Fruit fly (Drosophila melanogaster): Measurements from ENCODE around the gene ppan.

The ppan gene

DNA sequence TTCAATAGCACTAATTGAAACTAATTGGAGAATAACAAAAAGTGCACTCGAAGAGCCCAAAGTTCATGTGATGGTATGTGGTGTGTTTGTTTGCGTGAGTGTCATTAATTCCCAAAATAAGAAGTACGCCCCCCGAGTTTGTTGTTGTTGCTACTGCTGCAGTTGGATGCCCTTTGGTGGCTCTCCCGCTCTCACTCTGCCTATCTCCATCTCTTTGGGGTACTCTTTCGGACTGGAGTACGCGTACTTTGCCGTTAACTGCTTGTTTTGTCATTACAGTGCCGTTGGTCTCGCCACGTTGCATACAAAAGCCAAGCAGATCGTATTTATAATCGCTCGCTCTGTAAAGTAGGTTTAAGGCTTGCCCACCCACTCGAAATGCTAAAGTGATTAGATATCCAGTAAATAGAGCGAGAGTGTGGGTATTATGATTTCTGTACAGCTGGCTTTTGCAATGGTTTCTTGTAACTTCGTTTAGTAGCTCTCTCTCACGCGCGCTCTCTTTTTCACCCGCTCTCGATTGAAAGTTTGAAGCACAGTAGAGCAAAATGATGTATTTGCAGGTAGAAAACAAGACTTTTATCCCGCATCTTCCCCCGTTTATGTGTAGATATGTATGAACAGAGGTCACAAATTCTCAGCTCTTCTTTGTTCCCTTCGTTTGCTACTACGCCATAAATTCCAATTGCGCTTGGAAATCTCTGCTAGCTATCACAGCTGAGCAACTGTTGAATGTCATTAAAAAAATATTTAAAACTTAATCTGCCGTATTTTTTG lies 3.9 kb upstream of the ppan start:
- TF ChIP-seq dsf (GFP tag; optimal IDR thresholded peaks at IDR 0.05; ENCODE audit: borderline replicate concordance) (no peak), sage (GFP tag; optimal IDR thresholded peaks at IDR 0.05) (peak; percentile 61), psq (GFP tag; optimal IDR thresholded peaks at IDR 0.05) (peak; percentile 1), dl (GFP tag; optimal IDR thresholded peaks at IDR 0.05; ENCODE audit: insufficient read depth in 1 of 2, partially characterized antibody in 2 of 2) (peak; percentile 51 to 52), rgr (GFP tag; optimal IDR thresholded peaks at IDR 0.05) (peak; percentile 47), foxo (GFP tag; optimal IDR thresholded peaks at IDR 0.05) (peak in 1 of 2 experiments; percentile 19), Dfd (GFP tag; optimal IDR thresholded peaks at IDR 0.05) (no peak), Hr78 (GFP tag; optimal IDR thresholded peaks at IDR 0.05) (no peak), woc (GFP tag; optimal IDR thresholded peaks at IDR 0.05) (peak; percentile 42), CG32264 (GFP tag; optimal IDR thresholded peaks at IDR 0.05) (peak; percentile 22), HLH106 (tag; optimal IDR thresholded peaks at IDR 0.05) (peak; percentile 55), Hr83 (GFP tag; optimal IDR thresholded peaks at IDR 0.05; ENCODE audit: poor library complexity, severe bottlenecking) (no peak), Abd-B (GFP tag; optimal IDR thresholded peaks at IDR 0.05) (no peak), h (GFP tag; optimal IDR thresholded peaks at IDR 0.05) (peak; percentile 51), Hnf4 (GFP tag; optimal IDR thresholded peaks at IDR 0.05) (peak; percentile 19), fru (GFP tag; optimal IDR thresholded peaks at IDR 0.05) (peak; percentile 25), OdsH (GFP tag; optimal IDR thresholded peaks at IDR 0.05) (peak; percentile 59), ey (GFP tag; optimal IDR thresholded peaks at IDR 0.05) (peak; percentile 36), Dif (GFP tag; optimal IDR thresholded peaks at IDR 0.05; ENCODE audit: partially characterized antibody) (peak; percentile 54), br (GFP tag; optimal IDR thresholded peaks at IDR 0.05) (peak; percentile 23), brk (GFP tag; optimal IDR thresholded peaks at IDR 0.05) (no peak), CG9705 (GFP tag; optimal IDR thresholded peaks at IDR 0.05) (no peak), Rel (GFP tag; optimal IDR thresholded peaks at IDR 0.05) (no peak), Rel (tag; optimal IDR thresholded peaks at IDR 0.05) (peak; percentile 12), tai (GFP tag; optimal IDR thresholded peaks at IDR 0.05) (no peak), Sp1 (GFP tag; optimal IDR thresholded peaks at IDR 0.05) (peak; percentile 41)

DNA sequence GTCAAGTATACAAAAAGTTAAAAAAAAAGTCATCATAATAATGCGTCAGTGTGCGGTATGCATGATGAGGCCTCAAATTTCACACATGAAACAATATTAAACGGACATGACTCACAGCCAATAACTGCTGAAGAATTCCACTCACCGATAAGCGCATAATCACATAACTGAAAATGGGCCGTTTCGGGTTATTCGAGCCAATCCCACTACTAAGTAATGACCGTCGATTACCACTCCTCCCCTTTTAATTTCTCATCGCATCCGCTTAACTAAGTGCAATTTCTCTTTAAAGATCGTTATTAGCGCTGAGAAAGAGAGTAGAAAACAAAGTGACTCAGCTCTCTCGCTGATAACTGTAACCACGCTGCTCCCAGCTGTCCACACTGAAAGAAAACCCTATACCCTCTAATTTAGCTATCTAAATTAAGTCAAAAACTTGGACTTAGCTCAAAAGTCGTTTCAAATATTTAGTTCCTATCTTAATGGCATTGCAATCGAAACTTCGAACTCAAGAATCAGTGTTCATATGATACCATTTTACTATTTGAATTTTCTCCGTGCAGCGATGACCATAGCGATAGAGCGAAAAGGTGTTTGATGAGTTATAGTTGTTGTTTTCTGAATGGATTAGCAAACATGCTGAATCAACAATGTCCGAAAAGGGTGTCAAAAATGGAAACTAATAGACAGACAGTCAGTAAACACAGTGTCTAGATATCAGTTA lies 3.1 kb upstream of the ppan start:
- TF ChIP-seq HLH106 (tag; optimal IDR thresholded peaks at IDR 0.05) (peak; percentile 11), sv (GFP tag; optimal IDR thresholded peaks at IDR 0.05) (peak; percentile 84), OdsH (GFP tag; optimal IDR thresholded peaks at IDR 0.05) (peak; percentile 39), ey (GFP tag; optimal IDR thresholded peaks at IDR 0.05) (peak; percentile 74), rgr (GFP tag; optimal IDR thresholded peaks at IDR 0.05) (peak; percentile 77), foxo (GFP tag; optimal IDR thresholded peaks at IDR 0.05) (peak in 1 of 2 experiments; percentile 75), jim (GFP tag; optimal IDR thresholded peaks at IDR 0.05) (no peak), lola (GFP tag; optimal IDR thresholded peaks at IDR 0.05) (no peak), Mio (GFP tag; optimal IDR thresholded peaks at IDR 0.05) (no peak), CG9705 (GFP tag; optimal IDR thresholded peaks at IDR 0.05) (no peak), Hr83 (GFP tag; optimal IDR thresholded peaks at IDR 0.05; ENCODE audit: poor library complexity, severe bottlenecking) (peak; percentile 58), CG32264 (GFP tag; optimal IDR thresholded peaks at IDR 0.05) (peak; percentile 61), GATAd (GFP tag; optimal IDR thresholded peaks at IDR 0.05) (no peak), dl (GFP tag; optimal IDR thresholded peaks at IDR 0.05; ENCODE audit: insufficient read depth in 1 of 2, partially characterized antibody in 2 of 2) (peak; percentile 42 to 50), Sp1 (GFP tag; optimal IDR thresholded peaks at IDR 0.05) (peak; percentile 34), Rel (GFP tag; optimal IDR thresholded peaks at IDR 0.05) (no peak), Rel (tag; optimal IDR thresholded peaks at IDR 0.05) (no peak), Jra (GFP tag; optimal IDR thresholded peaks at IDR 0.05) (peak; percentile 58), usp (GFP tag; optimal IDR thresholded peaks at IDR 0.05) (no peak), fru (GFP tag; optimal IDR thresholded peaks at IDR 0.05) (peak; percentile 56), Dfd (GFP tag; optimal IDR thresholded peaks at IDR 0.05) (no peak), br (GFP tag; optimal IDR thresholded peaks at IDR 0.05) (peak; percentile 67), h (GFP tag; optimal IDR thresholded peaks at IDR 0.05) (peak; percentile 67), CrebA (GFP tag; optimal IDR thresholded peaks at IDR 0.05; ENCODE audit: borderline replicate concordance) (no peak), Hnf4 (GFP tag; optimal IDR thresholded peaks at IDR 0.05) (peak; percentile 51), Dif (GFP tag; optimal IDR thresholded peaks at IDR 0.05; ENCODE audit: partially characterized antibody) (peak; percentile 46), Vsx2 (GFP tag; optimal IDR thresholded peaks at IDR 0.05; ENCODE audit: partially characterized antibody) (no peak), psq (GFP tag; optimal IDR thresholded peaks at IDR 0.05) (peak; percentile 36)

Measured in whole organism, wandering third instar larva.